Fruit fly (Drosophila melanogaster) whole organism, prepupa: ENCODE results near the gene Crz.

Experiments used
- CG4318 ChIP-seq: fragments of 200-800 bp; sonication (Bioruptor generic); optimal IDR thresholded peaks from 3 replicates; lab custom pipeline; 2017; ENCODE audit warnings: missing biosample characterization, mild to moderate bottlenecking, missing genetic modification characterization
- CG6276 ChIP-seq: fragments of 200-800 bp; sonication (Bioruptor generic); optimal IDR thresholded peaks from 2 replicates; lab custom pipeline; 2017; ENCODE audit warnings: missing biosample characterization, mild to moderate bottlenecking, missing genetic modification characterization
- Eip78C ChIP-seq: fragments of 200-800 bp; sonication (Bioruptor generic); peaks from one replicate; lab custom pipeline; 2016; ENCODE audit warnings: missing biosample characterization, missing genetic modification characterization
- Ets21C ChIP-seq: fragments of 200-800 bp; sonication (Bioruptor generic); optimal IDR thresholded peaks from 3 replicates; lab custom pipeline; 2016; ENCODE audit warnings: missing biosample characterization, missing genetic modification characterization
- Sox102F ChIP-seq: fragments of 200-800 bp; sonication (Bioruptor generic); optimal IDR thresholded peaks from 2 replicates; lab custom pipeline; 2016; ENCODE audit warnings: missing biosample characterization, mild to moderate bottlenecking, missing genetic modification characterization
- dac ChIP-seq: fragments of 200-800 bp; sonication (Bioruptor generic); optimal IDR thresholded peaks from 2 replicates; lab custom pipeline; 2017; ENCODE audit warnings: missing biosample characterization, mild to moderate bottlenecking, missing genetic modification characterization
- eg ChIP-seq: fragments of 200-800 bp; sonication (Bioruptor generic); IDR thresholded peaks from 3 replicates; pipeline ENCODE4 v1.3.6; 2022; ENCODE audit warnings: missing biosample characterization, missing genetic modification characterization

DNA sequence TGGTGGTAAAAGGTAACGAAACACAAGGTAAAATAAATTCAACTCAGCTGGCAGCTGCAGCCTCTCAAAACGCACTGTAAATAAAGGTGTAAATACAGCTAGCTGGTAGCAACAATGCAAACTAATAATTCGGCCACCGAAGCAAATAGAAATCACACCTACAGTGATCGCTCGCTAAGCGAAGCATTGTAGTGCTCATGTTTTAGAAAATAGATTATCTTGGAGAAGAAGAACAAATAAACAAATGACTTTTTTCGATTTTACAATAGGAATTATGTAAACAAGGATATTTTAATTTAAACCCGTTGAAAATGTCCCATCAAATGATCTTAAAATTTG is 30.3 kb upstream of the Crz start:
- TF ChIP-seq Sox102F (GFP tag; lab: Kevin White, UChicago) (no peak), CG4318 (GFP tag; lab: Kevin White, UChicago) (no peak), CG6276 (GFP tag; lab: Kevin White, UChicago) (peak; percentile 12), Ets21C (GFP tag; lab: Kevin White, UChicago) (no peak), Eip78C (no peak), dac (no peak), eg (GFP tag; lab: Robert Waterston, UW) (no peak)
